Worm (Caenorhabditis elegans): Measurements from ENCODE around the gene igcm-2.

Gene igcm-2

DNA sequence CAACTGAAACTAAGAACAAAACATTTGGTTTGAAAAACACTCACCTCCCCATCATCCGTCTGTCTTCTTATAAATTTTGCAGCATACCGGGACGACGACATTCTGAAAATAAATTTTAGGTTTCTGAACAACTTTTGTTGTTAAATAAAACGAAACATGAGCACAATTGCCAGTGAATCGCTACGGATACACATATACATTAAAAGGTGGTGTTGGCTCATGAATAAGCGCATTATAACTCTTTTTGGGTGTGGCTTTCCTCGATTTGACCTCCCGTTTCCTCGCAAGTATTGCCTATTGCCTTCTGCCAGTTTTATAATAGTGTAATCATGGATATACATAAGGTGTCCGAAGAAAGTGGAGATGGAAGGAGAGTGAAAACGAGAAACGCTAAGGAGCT lies at the start of gene igcm-2:
Gene igcm-2 (minus strand): TSS at position 101 of the 400 bp plus-strand sequence.
- TF ChIP-seq mxl-2 (GFP tag; conservative IDR thresholded peaks at IDR 0.05) (no peak), nhr-237 (tag; optimal IDR thresholded peaks at IDR 0.05) (no peak), F10B5.3 (tag; optimal IDR thresholded peaks at IDR 0.05) (no peak), lim-7 (GFP tag; IDR thresholded peaks at IDR 0.05) (no peak), snpc-1.2 (GFP tag; IDR thresholded peaks at IDR 0.05) (no peak), fos-1 (tag; optimal IDR thresholded peaks at IDR 0.05) (no peak), dpl-1 (GFP tag; optimal IDR thresholded peaks at IDR 0.05) (no peak), mdt-29 (GFP tag; IDR thresholded peaks at IDR 0.05) (no peak), hif-1 (tag; optimal IDR thresholded peaks at IDR 0.05) (no peak), nhr-28 (tag; optimal IDR thresholded peaks at IDR 0.05) (no peak), ZK546.5 (tag; optimal IDR thresholded peaks at IDR 0.05) (no peak), gei-8 (GFP tag; optimal IDR thresholded peaks at IDR 0.05) (no peak), nhr-111 (GFP tag; optimal IDR thresholded peaks at IDR 0.05) (no peak), ceh-82 (tag; optimal IDR thresholded peaks at IDR 0.05) (no peak)

DNA sequence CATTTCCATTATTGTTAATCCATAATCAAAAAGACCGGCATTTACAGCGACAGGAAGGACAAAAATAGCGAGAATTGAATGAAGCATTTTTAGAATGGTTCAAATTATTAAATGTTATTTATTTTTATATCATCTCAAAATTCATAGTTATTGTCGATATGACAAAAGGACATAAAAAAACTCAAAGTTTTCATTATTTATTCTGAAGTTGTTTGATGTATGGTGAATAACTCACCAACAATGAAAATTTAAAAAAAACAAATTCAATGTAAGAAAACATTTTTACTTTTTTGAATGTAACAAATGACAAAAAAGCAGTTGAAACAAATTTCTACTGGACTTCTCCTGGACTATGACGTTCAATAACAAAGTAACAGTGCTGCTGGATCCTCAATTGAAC lies 49.1 kb upstream of the igcm-2 start, which contains the start of gene K10C2.14:
Gene K10C2.14 (minus strand): TSS at position 101 of the 400 bp plus-strand sequence.
- TF ChIP-seq sdz-12 (GFP tag; optimal IDR thresholded peaks at IDR 0.05): no peak
- TF ChIP-seq ztf-11 (tag; optimal IDR thresholded peaks at IDR 0.05): no peak
- TF ChIP-seq nhr-42 (GFP tag; IDR thresholded peaks at IDR 0.05): no peak
- TF ChIP-seq hlh-11 (tag; optimal IDR thresholded peaks at IDR 0.05): no peak
- no peak for TF ChIP-seq hlh-30 (tag; optimal IDR thresholded peaks at IDR 0.05; ENCODE audit: insufficient read depth)
- TF ChIP-seq daf-12 (tag; optimal IDR thresholded peaks at IDR 0.05): no peak
- TF ChIP-seq dmd-9 (GFP tag; IDR thresholded peaks at IDR 0.05): no peak
- no peak for TF ChIP-seq T20F7.1 (GFP tag; optimal IDR thresholded peaks at IDR 0.05)
- TF ChIP-seq snpc-4 (tag; optimal IDR thresholded peaks at IDR 0.05): no peak
- no peak for TF ChIP-seq nhr-111 (GFP tag; optimal IDR thresholded peaks at IDR 0.05)
- no peak for TF ChIP-seq attf-4 (tag; optimal IDR thresholded peaks at IDR 0.05)
- TF ChIP-seq daf-16 (GFP tag; optimal IDR thresholded peaks at IDR 0.05): no peak
- no peak for TF ChIP-seq daf-16 (tag; optimal IDR thresholded peaks at IDR 0.05)
- no peak for TF ChIP-seq nhr-102 (tag; optimal IDR thresholded peaks at IDR 0.05)
- TF ChIP-seq D1046.2 (GFP tag; IDR thresholded peaks at IDR 0.05): no peak
- TF ChIP-seq snpc-1.2 (GFP tag; IDR thresholded peaks at IDR 0.05): no peak
- no peak for TF ChIP-seq dmd-8 (GFP tag; IDR thresholded peaks at IDR 0.05)
- no peak for TF ChIP-seq Y105C5A.15 (GFP tag; IDR thresholded peaks at IDR 0.05)
- TF ChIP-seq arid-1 (GFP tag; conservative IDR thresholded peaks at IDR 0.05): no peak
- no peak for TF ChIP-seq zag-1 (tag; optimal IDR thresholded peaks at IDR 0.05)
- TF ChIP-seq mxl-2 (GFP tag; conservative IDR thresholded peaks at IDR 0.05): no peak

DNA sequence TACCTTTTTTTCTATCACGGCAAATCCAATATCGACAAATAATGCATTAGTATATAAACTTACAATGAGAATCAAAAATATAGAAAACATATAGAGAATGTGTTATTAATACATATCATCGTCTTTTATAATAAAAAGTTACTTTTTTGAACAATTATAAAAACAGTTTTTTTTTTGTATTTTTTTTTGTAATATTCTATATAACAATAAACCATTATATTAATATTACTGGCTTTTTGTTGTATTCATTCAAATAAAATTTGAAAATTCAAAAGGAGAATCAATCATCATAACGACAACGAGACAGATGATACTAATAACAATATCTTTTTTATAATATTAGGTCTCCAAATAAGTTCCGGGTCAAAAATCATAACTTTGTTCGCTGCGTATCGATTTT lies 46.2 kb upstream of the igcm-2 start, which contains the start of gene K10C2.8:
Gene K10C2.8 (minus strand): TSS at position 101 of the 400 bp plus-strand sequence.
- TF ChIP-seq unc-39 (tag; optimal IDR thresholded peaks at IDR 0.05) (no peak), daf-16 (GFP tag; optimal IDR thresholded peaks at IDR 0.05) (no peak), daf-16 (tag; optimal IDR thresholded peaks at IDR 0.05) (no peak), unc-62 (GFP tag; optimal IDR thresholded peaks at IDR 0.05 in 1 of 2) (no peak), unc-62 (tag; optimal IDR thresholded peaks at IDR 0.05) (no peak), dmd-8 (GFP tag; IDR thresholded peaks at IDR 0.05) (no peak), mdl-1 (tag; optimal IDR thresholded peaks at IDR 0.05) (no peak), set-16 (GFP tag; IDR thresholded peaks at IDR 0.05) (no peak), lsy-2 (tag; optimal IDR thresholded peaks at IDR 0.05) (no peak), nhr-76 (tag; optimal IDR thresholded peaks at IDR 0.05) (no peak), hmg-1.1 (GFP tag; IDR thresholded peaks at IDR 0.05) (no peak), daf-12 (tag; optimal IDR thresholded peaks at IDR 0.05) (no peak), snpc-4 (tag; optimal IDR thresholded peaks at IDR 0.05) (no peak), D1046.2 (GFP tag; IDR thresholded peaks at IDR 0.05) (no peak), jun-1 (tag; optimal IDR thresholded peaks at IDR 0.05) (no peak), nhr-11 (tag; optimal IDR thresholded peaks at IDR 0.05) (no peak), nhr-25 (tag; optimal IDR thresholded peaks at IDR 0.05; ENCODE audit: borderline replicate concordance, insufficient read depth) (no peak), ceh-20 (GFP tag; IDR thresholded peaks at IDR 0.05) (no peak), dve-1 (tag; optimal IDR thresholded peaks at IDR 0.05; ENCODE audit: insufficient read depth) (no peak), T20F7.1 (GFP tag; optimal IDR thresholded peaks at IDR 0.05) (no peak)
